Worm (Caenorhabditis elegans) whole organism, L4 larva: ENCODE measurements around the gene B0507.7.

Source experiments
- D1046.2 ChIP-seq: fragments of 200-800 bp; sonication (Bioruptor generic); IDR thresholded peaks from 2 replicates; pipeline ENCODE4 v1.3.6; 2022; ENCODE audit warnings: missing genetic modification characterization, missing compliant biosample characterization
- F37D6.2 ChIP-seq: sonication (generic microtip); optimal IDR thresholded peaks from 2 replicates; lab custom pipeline; 2016; ENCODE audit warnings: mild to moderate bottlenecking, missing genetic modification characterization, missing compliant biosample characterization
- F44E2.7 ChIP-seq: fragments of 200-800 bp; sonication (Bioruptor generic); IDR thresholded peaks from 2 replicates; pipeline ENCODE4 v2.1.2; 2022; ENCODE audit warnings: missing genetic modification characterization, missing compliant biosample characterization
- Y105C5A.15 ChIP-seq: fragments of 200-800 bp; sonication (Bioruptor generic); IDR thresholded peaks from 2 replicates; pipeline ENCODE4 v1.3.6; 2022; ENCODE audit warnings: missing genetic modification characterization, missing compliant biosample characterization
- Y48G9A.11 ChIP-seq: fragments of 200-800 bp; sonication (Bioruptor generic); IDR thresholded peaks from 2 replicates; pipeline ENCODE4 v1.3.6; 2022; ENCODE audit warnings: missing genetic modification reagents, missing genetic modification characterization, missing compliant biosample characterization
- Y5F2A.4 ChIP-seq: fragments of 200-800 bp; sonication (Bioruptor generic); optimal IDR thresholded peaks from 2 replicates; lab custom pipeline; 2018; ENCODE audit warnings: mild to moderate bottlenecking, missing genetic modification characterization, missing compliant biosample characterization
- aha-1 ChIP-seq: fragments of 150-350 bp; peaks from one replicate; lab custom pipeline; 2014; ENCODE audit warnings: missing biosample characterization, missing genetic modification characterization
- aly-2 ChIP-seq: sonication (generic microtip); optimal IDR thresholded peaks from 2 replicates; lab custom pipeline; 2018; ENCODE audit warnings: missing biosample characterization, missing genetic modification characterization
- ceh-82 ChIP-seq: sonication (generic microtip); optimal IDR thresholded peaks from 2 replicates; lab custom pipeline; 2017; ENCODE audit warnings: missing biosample characterization, missing genetic modification characterization
- ces-1 ChIP-seq: fragments of 150-350 bp; sonication (generic microtip); optimal IDR thresholded peaks from 4 replicates; lab custom pipeline; 2014; ENCODE audit warnings: missing biosample characterization, missing genetic modification reagents, missing genetic modification characterization
- ctbp-1 ChIP-seq: fragments of 200-800 bp; sonication (Bioruptor generic); IDR thresholded peaks from 2 replicates; pipeline ENCODE4 v1.3.6; 2022; ENCODE audit warnings: missing genetic modification reagents, missing genetic modification characterization, missing compliant biosample characterization
- daf-12 ChIP-seq: fragments of 150-350 bp; optimal IDR thresholded peaks from 2 replicates; lab custom pipeline; 2014; ENCODE audit warnings: missing biosample characterization, missing genetic modification reagents, missing genetic modification characterization
- daf-16 ChIP-seq, 3 experiments: sonication (generic microtip); optimal IDR thresholded peaks; 2 replicates each; lab custom pipeline; 2016 to 2017; ENCODE audit warnings: missing genetic modification characterization in 3 of 3, missing genetic modification reagents in 3 of 3, mild to moderate bottlenecking in 2 of 3, missing compliant biosample characterization in 2 of 3, missing biosample characterization in 1 of 3, moderate library complexity in 1 of 3
- daf-8 ChIP-seq: fragments of 200-800 bp; sonication (Bioruptor generic); IDR thresholded peaks from 2 replicates; pipeline ENCODE4 v1.3.6; 2022; ENCODE audit warnings: missing genetic modification characterization, missing compliant biosample characterization
- dpl-1 ChIP-seq: fragments of 150-350 bp; optimal IDR thresholded peaks from 2 replicates; lab custom pipeline; 2014; ENCODE audit warnings: missing biosample characterization, missing genetic modification reagents, missing genetic modification characterization
- dve-1 ChIP-seq: sonication (generic microtip); optimal IDR thresholded peaks from 2 replicates; lab custom pipeline; 2017; ENCODE audit warnings: antibody characterized with exemption, mild to moderate bottlenecking, missing genetic modification characterization, missing compliant biosample characterization; ENCODE audit not compliant: insufficient read depth
- egl-27 ChIP-seq: sonication (generic microtip); optimal IDR thresholded peaks from 3 replicates; lab custom pipeline; 2017; ENCODE audit warnings: missing biosample characterization, missing genetic modification reagents, missing genetic modification characterization
- fkh-10 ChIP-seq: fragments of 150-350 bp; optimal IDR thresholded peaks from 2 replicates; lab custom pipeline; 2014; ENCODE audit warnings: missing biosample characterization, missing genetic modification reagents, missing genetic modification characterization
- gei-8 ChIP-seq: fragments of 200-800 bp; sonication (Bioruptor generic); optimal IDR thresholded peaks from 2 replicates; lab custom pipeline; 2018; ENCODE audit warnings: mild to moderate bottlenecking, missing genetic modification characterization, missing compliant biosample characterization
- lin-15B ChIP-seq: fragments of 150-350 bp; sonication (generic microtip); optimal IDR thresholded peaks from 3 replicates; lab custom pipeline; 2014; ENCODE audit warnings: missing biosample characterization, missing genetic modification characterization
- lin-38 ChIP-seq: fragments of 200-800 bp; sonication (Bioruptor generic); IDR thresholded peaks from 2 replicates; pipeline ENCODE4 v1.3.6; 2022; ENCODE audit warnings: missing genetic modification reagents, missing genetic modification characterization, missing compliant biosample characterization
- lsy-2 ChIP-seq, 2 experiments: fragments of 150-350 bp in 1 of 2; sonication (generic microtip) in 1 of 2; optimal IDR thresholded peaks; 2 replicates each; lab custom pipeline; 2014 to 2017; ENCODE audit warnings: missing biosample characterization in 2 of 2, missing genetic modification characterization in 2 of 2
- mep-1 ChIP-seq: fragments of 150-350 bp; sonication (generic microtip); optimal IDR thresholded peaks from 3 replicates; lab custom pipeline; 2014; ENCODE audit warnings: missing biosample characterization, missing genetic modification characterization
- mxl-3 ChIP-seq: fragments of 200-800 bp; sonication (Bioruptor generic); optimal IDR thresholded peaks from 2 replicates; lab custom pipeline; 2018; ENCODE audit warnings: mild to moderate bottlenecking, missing genetic modification characterization, missing compliant biosample characterization
- nhr-25 ChIP-seq: sonication (generic microtip); optimal IDR thresholded peaks from 2 replicates; lab custom pipeline; 2017; ENCODE audit warnings: missing genetic modification characterization, mild to moderate bottlenecking, missing compliant biosample characterization, antibody characterized with exemption, moderate library complexity, borderline replicate concordance; ENCODE audit not compliant: insufficient read depth
- nhr-28 ChIP-seq: fragments of 150-350 bp; optimal IDR thresholded peaks from 2 replicates; lab custom pipeline; 2014; ENCODE audit warnings: missing biosample characterization, missing genetic modification characterization
- nhr-76 ChIP-seq: fragments of 150-350 bp; optimal IDR thresholded peaks from 2 replicates; lab custom pipeline; 2014; ENCODE audit warnings: missing biosample characterization, missing genetic modification characterization
- pha-4 ChIP-seq, 2 experiments: fragments of 150-350 bp in 1 of 2; fragments of 200-800 bp in 1 of 2; sonication (Bioruptor generic) in 1 of 2; IDR thresholded peaks in 1 of 2; optimal IDR thresholded peaks in 1 of 2; 2 replicates each; pipeline versions ENCODE4 v1.3.6 to Lab custom; 2014 to 2022; ENCODE audit warnings: missing genetic modification characterization in 2 of 2, missing genetic modification reagents in 2 of 2, missing biosample characterization in 1 of 2, missing compliant biosample characterization in 1 of 2
- pqm-1 ChIP-seq: sonication (generic microtip); optimal IDR thresholded peaks from 2 replicates; lab custom pipeline; 2017; ENCODE audit warnings: missing biosample characterization, missing genetic modification characterization
- unc-130 ChIP-seq: sonication (generic microtip); optimal IDR thresholded peaks from 2 replicates; lab custom pipeline; 2016; ENCODE audit warnings: missing genetic modification reagents, missing genetic modification characterization, missing compliant biosample characterization
- zip-11 ChIP-seq: fragments of 200-800 bp; sonication (Bioruptor generic); IDR thresholded peaks from 2 replicates; pipeline ENCODE4 v1.3.6; 2022; ENCODE audit warnings: missing genetic modification characterization, missing compliant biosample characterization

B0507.7 gene

ce11 chrV:8745858-8746257, 12.7 kb downstream of the B0507.7 start, which contains the start of gene B0507.6:
B0507.6 (plus strand) TSS chrV:8746158.
- TF ChIP-seq aly-2 (tag; lab: Kevin White, UChicago) (no peak), mxl-3 (GFP tag; lab: Kevin White, UChicago) (no peak), pha-4 (GFP tag; IDR thresholded peaks at IDR 0.05; lab: Robert Waterston, UW) (no peak), pha-4 (tag; optimal IDR thresholded peaks at IDR 0.05; lab: Kevin White, UChicago) (no peak), daf-8 (no peak), F44E2.7 (no peak), zip-11 (GFP tag; lab: Robert Waterston, UW) (no peak)

- TF ChIP-seq lin-38: no peak
- TF ChIP-seq daf-16 (GFP tag; optimal IDR thresholded peaks at IDR 0.05; lab: Kevin White, UChicago): no peak
- peak; percentile 59 for TF ChIP-seq daf-16 (tag; optimal IDR thresholded peaks at IDR 0.05; lab: Kevin White, UChicago)
- TF ChIP-seq aha-1 (tag; lab: Kevin White, UChicago): peak; percentile 13
These were observed 19.4 kb downstream of the B0507.7 start, which contains the start of gene ZC196.2 for ce11 chrV:8739136-8739535. ZC196.2 (plus strand) TSS chrV:8739436.

- TF ChIP-seq Y48G9A.11 (no peak), fkh-10 (no peak), gei-8 (GFP tag; lab: Kevin White, UChicago) (no peak), dpl-1 (GFP tag; lab: Kevin White, UChicago) (no peak), ceh-82 (tag; lab: Kevin White, UChicago) (no peak), unc-130 (GFP tag; lab: Kevin White, UChicago) (no peak), ces-1 (GFP tag; lab: Kevin White, UChicago) (no peak), mep-1 (no peak), D1046.2 (no peak), daf-12 (tag; lab: Kevin White, UChicago) (no peak), daf-16 (GFP tag; optimal IDR thresholded peaks at IDR 0.05; lab: Kevin White, UChicago) (no peak), daf-16 (tag; optimal IDR thresholded peaks at IDR 0.05; lab: Kevin White, UChicago) (no peak), aly-2 (tag; lab: Kevin White, UChicago) (no peak), Y105C5A.15 (no peak), F37D6.2 (tag; lab: Kevin White, UChicago) (no peak), egl-27 (tag; lab: Kevin White, UChicago) (no peak), lsy-2 (tag; optimal IDR thresholded peaks at IDR 0.05; lab: Kevin White, UChicago) (no peak), ctbp-1 (GFP tag; lab: Robert Waterston, UW) (no peak), nhr-76 (tag; lab: Kevin White, UChicago) (no peak)
These were observed 22.1 kb downstream of the B0507.7 start, which contains the start of gene ZC196.3 for ce11 chrV:8736369-8736768. ZC196.3 (plus strand) TSS chrV:8736669.

ce11 chrV:8732934-8733333, 25.6 kb downstream of the B0507.7 start, which contains the start of gene ZC196.4:
ZC196.4 (plus strand) TSS chrV:8733106.
- TF ChIP-seq nhr-25 (tag; lab: Kevin White, UChicago) (no peak), nhr-28 (tag; lab: Kevin White, UChicago) (peak; percentile 16), pqm-1 (tag; lab: Kevin White, UChicago) (peak; percentile 76), daf-16 (GFP tag; optimal IDR thresholded peaks at IDR 0.05; lab: Kevin White, UChicago) (no peak), daf-16 (tag; optimal IDR thresholded peaks at IDR 0.05; lab: Kevin White, UChicago) (peak; percentile 74), dve-1 (tag; lab: Kevin White, UChicago) (peak; percentile 39), Y5F2A.4 (GFP tag; lab: Kevin White, UChicago) (no peak)

ce11 chrV:8730991-8731390, 27.5 kb downstream of the B0507.7 start:
- TF ChIP-seq daf-16 (GFP tag; optimal IDR thresholded peaks at IDR 0.05; lab: Kevin White, UChicago): no peak
- TF ChIP-seq daf-16 (tag; optimal IDR thresholded peaks at IDR 0.05; lab: Kevin White, UChicago): peak; percentile 64
- peak; percentile 27 for TF ChIP-seq dve-1 (tag; lab: Kevin White, UChicago)
- no peak for TF ChIP-seq lin-15B (tag; lab: Kevin White, UChicago)
- peak; percentile 41 for TF ChIP-seq pqm-1 (tag; lab: Kevin White, UChicago)
- peak; percentile 3 for TF ChIP-seq nhr-28 (tag; lab: Kevin White, UChicago)
- TF ChIP-seq, all 104 proteins: peak for 4
